Fruit fly (Drosophila melanogaster): Measurements from ENCODE around the gene CG6621.
A peak's percentile ranks its signal among the peaks of the same experiment; 100 is the strongest.

CG6621 gene

DNA sequence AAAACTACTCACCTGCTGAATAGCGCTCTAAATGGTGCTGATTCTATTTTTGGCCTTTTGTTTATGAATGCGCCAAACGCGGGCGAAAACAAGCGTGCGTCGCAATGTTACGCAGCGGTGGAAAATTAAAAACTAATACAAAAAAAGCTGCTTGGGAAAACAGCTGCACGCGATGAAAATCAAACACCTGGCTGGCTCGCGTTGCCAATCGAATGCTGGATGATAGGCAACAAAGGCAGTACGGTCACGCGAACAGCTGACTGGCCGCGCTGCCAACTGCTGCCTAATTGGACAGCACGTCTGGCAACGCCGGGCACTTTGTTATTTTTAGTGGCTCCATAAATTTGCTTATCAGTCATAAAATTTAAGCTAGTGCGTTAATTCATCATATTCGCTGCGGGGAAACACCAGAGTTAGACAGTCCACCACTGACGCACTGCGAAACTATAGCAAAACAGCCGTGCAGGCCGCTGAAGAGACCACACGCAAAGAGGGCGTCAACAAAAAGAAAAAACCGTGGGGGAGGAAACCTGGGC is 24.8 kb downstream of the CG6621 start, which contains the start of the genes SelR and Tsp86D (continued):
- TF ChIP-seq CG30403 (GFP tag; optimal IDR thresholded peaks at IDR 0.05) (no peak), eve (GFP tag; optimal IDR thresholded peaks at IDR 0.05) (no peak), Atf-2 (GFP tag; optimal IDR thresholded peaks at IDR 0.05) (no peak), otp (GFP tag; IDR thresholded peaks at IDR 0.05) (peak; percentile 61; the same call in 1 of the 3 replicates), hbn (GFP tag; IDR thresholded peaks at IDR 0.05; ENCODE audit: partially characterized antibody) (peak; percentile 27; the same call in 1 of the 2 replicates), ind (GFP tag; optimal IDR thresholded peaks at IDR 0.05) (no peak), Mes4 (GFP tag; optimal IDR thresholded peaks at IDR 0.05) (no peak), CG4424 (GFP tag; optimal IDR thresholded peaks at IDR 0.05) (no peak), Ada2b (GFP tag; IDR thresholded peaks at IDR 0.05) (no peak), caup (GFP tag; optimal IDR thresholded peaks at IDR 0.05; ENCODE audit: severe bottlenecking) (peak; percentile 42), Lpt (GFP tag; optimal IDR thresholded peaks at IDR 0.05) (no peak), CG1647 (GFP tag; optimal IDR thresholded peaks at IDR 0.05) (no peak), CG8281 (tag; optimal IDR thresholded peaks at IDR 0.05) (no peak), ranshi (GFP tag; IDR thresholded peaks at IDR 0.05) (no peak), CG5953 (GFP tag; IDR thresholded peaks at IDR 0.05) (no peak), vnd (GFP tag; IDR thresholded peaks at IDR 0.05; ENCODE audit: partially characterized antibody) (no peak), fd64A (GFP tag; optimal IDR thresholded peaks at IDR 0.05) (no peak), cwo (GFP tag; optimal IDR thresholded peaks at IDR 0.05) (peak; percentile 47), CG12071 (GFP tag; optimal IDR thresholded peaks at IDR 0.05) (peak; percentile 47), CG6854 (GFP tag; optimal IDR thresholded peaks at IDR 0.05) (peak; percentile 42), CG17568 (GFP tag; optimal IDR thresholded peaks at IDR 0.05) (peak; percentile 62), HmgD (GFP tag; optimal IDR thresholded peaks at IDR 0.05) (no peak), knrl (GFP tag; IDR thresholded peaks at IDR 0.05; ENCODE audit: partially characterized antibody) (peak; percentile 60), CG11504 (tag; optimal IDR thresholded peaks at IDR 0.05) (peak; percentile 57), CG14667 (GFP tag; IDR thresholded peaks at IDR 0.05) (no peak), CG7372 (GFP tag; IDR thresholded peaks at IDR 0.05) (no peak), phol (tag; optimal IDR thresholded peaks at IDR 0.05) (peak; percentile 50), tll (GFP tag; optimal IDR thresholded peaks at IDR 0.05) (peak in 1 of 2 experiments; percentile 8)

DNA sequence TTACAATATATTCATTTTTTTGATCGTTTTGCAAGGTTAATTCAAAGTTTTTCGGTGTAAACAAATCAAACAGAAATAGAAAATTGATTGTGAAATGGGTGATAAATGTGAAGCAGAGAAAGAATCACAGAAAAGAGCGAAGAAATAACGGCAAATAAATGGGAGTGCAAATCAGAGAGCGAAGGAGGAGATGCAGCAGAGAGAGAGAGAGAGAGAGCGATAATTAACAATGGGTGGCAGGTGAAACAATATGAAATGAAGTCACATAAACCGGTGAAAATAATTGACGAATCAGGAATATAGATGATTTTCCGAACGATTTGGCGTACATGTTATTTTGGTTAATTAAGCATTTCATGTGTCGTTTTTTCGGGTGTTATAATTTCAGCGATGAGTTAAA is 29.4 kb downstream of the CG6621 start:
- TF ChIP-seq CG33213 (GFP tag; optimal IDR thresholded peaks at IDR 0.05), result no peak
- TF ChIP-seq Trl (optimal IDR thresholded peaks at IDR 0.05), result peak in 1 of 2 experiments; percentile 59
- TF ChIP-seq Trl (GFP tag; optimal IDR thresholded peaks at IDR 0.05), result no peak

DNA sequence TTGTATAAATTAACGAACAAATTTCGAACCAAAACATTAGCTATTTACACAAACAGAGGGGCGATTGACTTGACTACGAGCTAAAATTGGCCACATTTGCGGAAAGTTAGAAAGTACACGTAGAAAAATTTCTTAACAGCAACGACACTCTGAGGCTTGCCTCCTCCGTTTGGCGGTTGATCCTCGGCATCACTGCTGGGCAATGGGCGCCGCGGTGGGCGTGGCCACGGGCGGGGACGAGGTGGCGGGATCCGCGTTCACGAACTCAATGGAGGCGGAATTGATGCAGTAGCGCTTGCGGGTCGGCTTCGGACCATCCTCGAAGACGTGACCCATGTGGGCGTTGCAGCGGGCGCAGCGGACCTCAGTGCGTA is 29.9 kb downstream of the CG6621 start:
- TF ChIP-seq CG16815 (GFP tag; optimal IDR thresholded peaks at IDR 0.05), result no peak
- TF ChIP-seq BtbVII (GFP tag; optimal IDR thresholded peaks at IDR 0.05), result no peak
- no peak for TF ChIP-seq CG5245 (GFP tag; optimal IDR thresholded peaks at IDR 0.05)
- no peak for TF ChIP-seq CG7372 (GFP tag; IDR thresholded peaks at IDR 0.05)
- no peak for TF ChIP-seq CG3407 (GFP tag; optimal IDR thresholded peaks at IDR 0.05)
- TF ChIP-seq fu2 (GFP tag; optimal IDR thresholded peaks at IDR 0.05), result no peak
- peak; percentile 17 for TF ChIP-seq CG7786 (GFP tag; optimal IDR thresholded peaks at IDR 0.05)
- TF ChIP-seq klu (GFP tag; IDR thresholded peaks at IDR 0.05), result no peak
- TF ChIP-seq CG2120 (GFP tag; optimal IDR thresholded peaks at IDR 0.05), result no peak
- no peak for TF ChIP-seq CG30431 (GFP tag; optimal IDR thresholded peaks at IDR 0.05)
- TF ChIP-seq CG8359 (GFP tag; optimal IDR thresholded peaks at IDR 0.05; ENCODE audit: borderline replicate concordance), result no peak
- TF ChIP-seq CG9609 (GFP tag; optimal IDR thresholded peaks at IDR 0.05), result peak; percentile 20
- TF ChIP-seq ato (GFP tag; IDR thresholded peaks at IDR 0.05; ENCODE audit: partially characterized antibody), result no peak
- TF ChIP-seq CG6272 (GFP tag; IDR thresholded peaks at IDR 0.05), result 0 out of 2 replicates have a peak, but pooled peaks have one; percentile 8
- no peak for TF ChIP-seq CG10654 (GFP tag; optimal IDR thresholded peaks at IDR 0.05)
- no peak for TF ChIP-seq CG17328 (GFP tag; IDR thresholded peaks at IDR 0.05)
- TF ChIP-seq ems (GFP tag; optimal IDR thresholded peaks at IDR 0.05), result no peak
- 0 out of 3 replicates have a peak, but pooled peaks have one; percentile 10 for TF ChIP-seq CG17361 (GFP tag; IDR thresholded peaks at IDR 0.05)
- no peak for TF ChIP-seq CG13775 (GFP tag; optimal IDR thresholded peaks at IDR 0.05)
- TF ChIP-seq Dek (tag; optimal IDR thresholded peaks at IDR 0.05), result no peak
